Fruit fly (Drosophila melanogaster) whole organism, adult: Measurements from ENCODE around the gene Galphai.

Experiments
- CG11617 ChIP-seq: fragments of 200-800 bp; sonication (Bioruptor generic); optimal IDR thresholded peaks from 2 replicates; lab custom pipeline; 2017; ENCODE audit warnings: mild to moderate bottlenecking, missing biosample characterization, missing genetic modification reagents, missing genetic modification characterization
- CG1620 ChIP-seq: fragments of 200-800 bp; sonication (Bioruptor generic); optimal IDR thresholded peaks from 2 replicates; lab custom pipeline; 2016; ENCODE audit warnings: missing biosample characterization, missing genetic modification characterization
- CG33017 ChIP-seq: fragments of 200-800 bp; sonication (Bioruptor generic); optimal IDR thresholded peaks from 2 replicates; lab custom pipeline; 2018; ENCODE audit warnings: missing biosample characterization, mild to moderate bottlenecking, missing genetic modification characterization, moderate library complexity
- CG7101 ChIP-seq: fragments of 200-800 bp; sonication (Bioruptor generic); optimal IDR thresholded peaks from 2 replicates; lab custom pipeline; 2018; ENCODE audit warnings: missing biosample characterization, mild to moderate bottlenecking, missing genetic modification characterization, moderate library complexity
- Clk ChIP-seq: fragments of 200-800 bp; sonication (Bioruptor generic); optimal IDR thresholded peaks from 2 replicates; lab custom pipeline; 2017; ENCODE audit warnings: missing biosample characterization, missing genetic modification characterization
- Hr96 ChIP-seq: fragments of 200-800 bp; sonication (Bioruptor generic); optimal IDR thresholded peaks from 2 replicates; lab custom pipeline; 2016; ENCODE audit warnings: missing biosample characterization, missing genetic modification characterization
- ovo ChIP-seq: fragments of 200-800 bp; sonication (Bioruptor generic); optimal IDR thresholded peaks from 2 replicates; lab custom pipeline; 2016; ENCODE audit warnings: missing biosample characterization, missing genetic modification characterization
- pad ChIP-seq: fragments of 200-800 bp; sonication (Bioruptor generic); optimal IDR thresholded peaks from 3 replicates; lab custom pipeline; 2017; ENCODE audit warnings: missing biosample characterization, missing genetic modification characterization, mild to moderate bottlenecking, moderate library complexity, missing genetic modification reagents
- toe ChIP-seq: fragments of 200-800 bp; sonication (Bioruptor generic); optimal IDR thresholded peaks from 2 replicates; lab custom pipeline; 2016; ENCODE audit warnings: missing biosample characterization, missing genetic modification characterization

DNA sequence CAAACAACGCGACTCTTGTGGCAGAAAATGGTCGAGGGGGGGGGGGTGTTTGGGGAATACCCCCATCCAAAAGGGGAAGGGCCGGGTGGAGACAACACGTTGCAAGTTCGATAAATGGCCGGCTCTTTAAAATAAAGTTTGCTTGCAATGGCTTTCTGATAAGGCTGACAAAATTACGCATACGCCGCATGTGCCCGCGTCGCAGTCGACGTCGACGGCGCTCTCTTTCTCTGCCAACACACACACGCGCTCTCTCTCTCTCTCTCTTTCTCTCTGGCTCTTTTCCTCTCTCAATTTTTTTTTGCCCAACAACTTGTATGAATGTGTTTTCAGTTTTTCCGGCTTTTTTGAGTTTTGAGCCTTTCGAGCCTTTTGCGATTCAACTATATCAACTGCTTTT, 17.6 kb upstream of the Galphai start:
- TF ChIP-seq CG11617: no peak
- no peak for TF ChIP-seq toe
- TF ChIP-seq CG1620 (GFP tag; lab: Kevin White, UChicago): no peak
- TF ChIP-seq CG7101 (tag; lab: Kevin White, UChicago): no peak
- no peak for TF ChIP-seq pad (GFP tag; lab: Kevin White, UChicago)
- no peak for TF ChIP-seq ovo (GFP tag; lab: Kevin White, UChicago)
- TF ChIP-seq Hr96 (GFP tag; lab: Kevin White, UChicago): no peak
- no peak for TF ChIP-seq CG33017
- no peak for TF ChIP-seq Clk (GFP tag; lab: Kevin White, UChicago)
